Fruit fly (Drosophila melanogaster): Measurements from ENCODE around the gene RtcB.

RtcB gene

dm6 chr2L:19423467-19424122 lies 6.8 kb upstream of the RtcB start, which contains the start of the genes Alp12 and CG13085 (continued):
- TF ChIP-seq Sox102F (GFP tag; optimal IDR thresholded peaks at IDR 0.05), result peak; percentile 92
- peak; percentile 94 for TF ChIP-seq CG6808 (GFP tag; optimal IDR thresholded peaks at IDR 0.05)
- TF ChIP-seq ss (GFP tag; optimal IDR thresholded peaks at IDR 0.05), result peak; percentile 89 to 90
- peak; percentile 96 for TF ChIP-seq lz (GFP tag; optimal IDR thresholded peaks at IDR 0.05)
- peak; percentile 92 for TF ChIP-seq CG11762 (GFP tag; optimal IDR thresholded peaks at IDR 0.05; ENCODE audit: insufficient read depth)
- TF ChIP-seq eg (GFP tag; IDR thresholded peaks at IDR 0.05), result peak; percentile 95
- peak; percentile 96 for TF ChIP-seq acj6 (GFP tag; optimal IDR thresholded peaks at IDR 0.05)
- TF ChIP-seq Sox15 (GFP tag; optimal IDR thresholded peaks at IDR 0.05), result peak; percentile 91
- peak; percentile 94 for TF ChIP-seq Met (GFP tag; optimal IDR thresholded peaks at IDR 0.05)
- TF ChIP-seq CG3032 (tag; optimal IDR thresholded peaks at IDR 0.05), result peak; percentile 93
- peak; percentile 96 for TF ChIP-seq achi (GFP tag; optimal IDR thresholded peaks at IDR 0.05)
- peak; percentile 89 for TF ChIP-seq vri (GFP tag; optimal IDR thresholded peaks at IDR 0.05)
- TF ChIP-seq CG6792 (GFP tag; optimal IDR thresholded peaks at IDR 0.05), result peak; percentile 95
- peak; percentile 96 for TF ChIP-seq Sox14 (GFP tag; optimal IDR thresholded peaks at IDR 0.05)
- TF ChIP-seq salr (GFP tag; optimal IDR thresholded peaks at IDR 0.05), result peak; percentile 76 to 99
- TF ChIP-seq CG10669 (GFP tag; optimal IDR thresholded peaks at IDR 0.05), result peak; percentile 92
- peak; percentile 97 for TF ChIP-seq CG4318 (GFP tag; optimal IDR thresholded peaks at IDR 0.05)
- TF ChIP-seq Eip75B (GFP tag; optimal IDR thresholded peaks at IDR 0.05), result peak; percentile 96

- TF ChIP-seq Gug (GFP tag; IDR thresholded peaks at IDR 0.05), result peak; percentile 28; the same call in 1 of the 2 replicates
- no peak for TF ChIP-seq fd59A (GFP tag; optimal IDR thresholded peaks at IDR 0.05)
- TF ChIP-seq CG31627 (GFP tag; optimal IDR thresholded peaks at IDR 0.05), result no peak
- TF ChIP-seq Eip78C (GFP tag), result peak; percentile 77
- TF ChIP-seq svp (GFP tag), result peak; percentile 32
- peak in 1 of 2 experiments; percentile 88 for TF ChIP-seq ss (GFP tag; optimal IDR thresholded peaks at IDR 0.05)
- TF ChIP-seq CG4318 (GFP tag; optimal IDR thresholded peaks at IDR 0.05), result peak; percentile 5
- peak; percentile 1 for TF ChIP-seq topi (GFP tag; optimal IDR thresholded peaks at IDR 0.05)
- peak; percentile 17 for TF ChIP-seq dsx (GFP tag; optimal IDR thresholded peaks at IDR 0.05; ENCODE audit: poor library complexity, severe bottlenecking)
- TF ChIP-seq CG6808 (GFP tag; optimal IDR thresholded peaks at IDR 0.05), result no peak
- peak; percentile 57; the same call in 2 of the 3 replicates for TF ChIP-seq eg (GFP tag; IDR thresholded peaks at IDR 0.05)
- TF ChIP-seq CG6163 (GFP tag; IDR thresholded peaks at IDR 0.05), result 0 out of 3 replicates have a peak, but pooled peaks have one; percentile 26
- peak; percentile 3 for TF ChIP-seq Hr4 (GFP tag; optimal IDR thresholded peaks at IDR 0.05)
- TF ChIP-seq CG7368 (GFP tag; optimal IDR thresholded peaks at IDR 0.05), result no peak
Observed at dm6 chr2L:19424307-19424902, 6.0 kb upstream of the RtcB start.

- peak; percentile 44 for TF ChIP-seq vri (GFP tag; optimal IDR thresholded peaks at IDR 0.05)
- no peak for TF ChIP-seq Sox14 (GFP tag; optimal IDR thresholded peaks at IDR 0.05)
- TF ChIP-seq CG8632 (GFP tag; optimal IDR thresholded peaks at IDR 0.05), result no peak
- peak; percentile 1 for TF ChIP-seq CG9139 (GFP tag; optimal IDR thresholded peaks at IDR 0.05)
- TF ChIP-seq svp (GFP tag), result peak; percentile 80
- TF ChIP-seq dac (GFP tag; optimal IDR thresholded peaks at IDR 0.05), result no peak
- TF ChIP-seq CG6163 (GFP tag; IDR thresholded peaks at IDR 0.05), result 0 out of 3 replicates have a peak, but pooled peaks have one; percentile 36
- TF ChIP-seq CG15336 (GFP tag; IDR thresholded peaks at IDR 0.05), result no peak
- TF ChIP-seq spab (GFP tag; optimal IDR thresholded peaks at IDR 0.05), result no peak
- no peak for TF ChIP-seq CG31627 (GFP tag; optimal IDR thresholded peaks at IDR 0.05)
- TF ChIP-seq ss (GFP tag; optimal IDR thresholded peaks at IDR 0.05), result peak in 1 of 2 experiments; percentile 7
- no peak for TF ChIP-seq Gug (GFP tag; IDR thresholded peaks at IDR 0.05)
- no peak for TF ChIP-seq Sox102F (GFP tag; optimal IDR thresholded peaks at IDR 0.05)
- no peak for TF ChIP-seq Sox15 (GFP tag; optimal IDR thresholded peaks at IDR 0.05)
- TF ChIP-seq Smox (GFP tag; optimal IDR thresholded peaks at IDR 0.05), result no peak
- no peak for TF ChIP-seq CG6276 (GFP tag; optimal IDR thresholded peaks at IDR 0.05)
Observed at dm6 chr2L:19425105-19425504, 5.3 kb upstream of the RtcB start.

All from whole organism, prepupa.